Fruit fly (Drosophila melanogaster) whole organism, adult: ENCODE results near the gene CG15239.

ENCODE experiments used
- CG11617 ChIP-seq: fragments of 200-800 bp; sonication (Bioruptor generic); optimal IDR thresholded peaks from 2 replicates; lab custom pipeline; 2017; ENCODE audit warnings: mild to moderate bottlenecking, missing biosample characterization, missing genetic modification reagents, missing genetic modification characterization
- CG12768 ChIP-seq: fragments of 200-800 bp; sonication (Bioruptor generic); optimal IDR thresholded peaks from 2 replicates; lab custom pipeline; 2017; ENCODE audit warnings: missing biosample characterization, missing genetic modification characterization, mild to moderate bottlenecking, moderate library complexity, missing genetic modification reagents
- CG1620 ChIP-seq: fragments of 200-800 bp; sonication (Bioruptor generic); optimal IDR thresholded peaks from 2 replicates; lab custom pipeline; 2016; ENCODE audit warnings: missing biosample characterization, missing genetic modification characterization
- CG33017 ChIP-seq: fragments of 200-800 bp; sonication (Bioruptor generic); optimal IDR thresholded peaks from 2 replicates; lab custom pipeline; 2018; ENCODE audit warnings: missing biosample characterization, mild to moderate bottlenecking, missing genetic modification characterization, moderate library complexity
- CG5204 ChIP-seq: fragments of 200-800 bp; sonication (Bioruptor generic); optimal IDR thresholded peaks from 2 replicates; lab custom pipeline; 2016; ENCODE audit warnings: missing biosample characterization, missing genetic modification characterization
- CG7101 ChIP-seq: fragments of 200-800 bp; sonication (Bioruptor generic); optimal IDR thresholded peaks from 2 replicates; lab custom pipeline; 2018; ENCODE audit warnings: missing biosample characterization, mild to moderate bottlenecking, missing genetic modification characterization, moderate library complexity
- Clk ChIP-seq: fragments of 200-800 bp; sonication (Bioruptor generic); optimal IDR thresholded peaks from 2 replicates; lab custom pipeline; 2017; ENCODE audit warnings: missing biosample characterization, missing genetic modification characterization
- Crg-1 ChIP-seq: fragments of 200-800 bp; sonication (Bioruptor generic); optimal IDR thresholded peaks from 2 replicates; lab custom pipeline; 2016; ENCODE audit warnings: missing biosample characterization, missing genetic modification characterization
- Mnt ChIP-seq: fragments of 200-800 bp; sonication (Bioruptor generic); optimal IDR thresholded peaks from 2 replicates; lab custom pipeline; 2016; ENCODE audit warnings: missing biosample characterization, mild to moderate bottlenecking, missing genetic modification characterization
- cic ChIP-seq: fragments of 200-800 bp; sonication (Bioruptor generic); optimal IDR thresholded peaks from 2 replicates; lab custom pipeline; 2017; ENCODE audit warnings: missing biosample characterization, mild to moderate bottlenecking, missing genetic modification characterization, moderate library complexity
- kay ChIP-seq: fragments of 200-800 bp; sonication (Bioruptor generic); peaks from one replicate; lab custom pipeline; 2016; ENCODE audit warnings: missing biosample characterization, missing genetic modification characterization, borderline replicate concordance
- pad ChIP-seq: fragments of 200-800 bp; sonication (Bioruptor generic); optimal IDR thresholded peaks from 3 replicates; lab custom pipeline; 2017; ENCODE audit warnings: missing biosample characterization, missing genetic modification characterization, mild to moderate bottlenecking, moderate library complexity, missing genetic modification reagents
- tj ChIP-seq: fragments of 200-800 bp; sonication (Bioruptor generic); optimal IDR thresholded peaks from 3 replicates; lab custom pipeline; 2017; ENCODE audit warnings: missing biosample characterization, mild to moderate bottlenecking, missing genetic modification characterization, moderate library complexity
- toe ChIP-seq: fragments of 200-800 bp; sonication (Bioruptor generic); optimal IDR thresholded peaks from 2 replicates; lab custom pipeline; 2016; ENCODE audit warnings: missing biosample characterization, missing genetic modification characterization

- TF ChIP-seq CG11617 (GFP tag; lab: Kevin White, UChicago) (no peak), cic (no peak), Mnt (GFP tag; lab: Kevin White, UChicago) (no peak), CG33017 (no peak), kay (GFP tag; lab: Kevin White, UChicago) (no peak), Crg-1 (no peak), toe (GFP tag; lab: Kevin White, UChicago) (no peak), CG1620 (no peak), CG12768 (GFP tag; lab: Kevin White, UChicago) (no peak), Clk (GFP tag; lab: Kevin White, UChicago) (no peak), CG5204 (GFP tag; lab: Kevin White, UChicago) (no peak), tj (GFP tag; lab: Kevin White, UChicago) (no peak), pad (peak; percentile 88), CG7101 (tag; lab: Kevin White, UChicago) (no peak)
These were observed 48.1 kb upstream of the CG15239 start for dm6 chrX:3835764-3836342.
